Worm (Caenorhabditis elegans) whole organism, L3 larva: Measurements from ENCODE around the gene gbb-1.
A peak's percentile ranks its signal among the peaks of the same experiment; 100 is the strongest.

ENCODE experiments used
- R02D3.7 ChIP-seq: fragments of 150-350 bp; optimal IDR thresholded peaks from 2 replicates; lab custom pipeline; 2014; ENCODE audit warnings: missing biosample characterization, missing genetic modification characterization
- ZK546.5 ChIP-seq: sonication (generic microtip); optimal IDR thresholded peaks from 2 replicates; lab custom pipeline; 2017; ENCODE audit warnings: missing biosample characterization, missing genetic modification characterization
- aly-2 ChIP-seq: fragments of 150-350 bp; optimal IDR thresholded peaks from 2 replicates; lab custom pipeline; 2014; ENCODE audit warnings: missing biosample characterization, missing genetic modification characterization
- ceh-16 ChIP-seq: sonication (generic microtip); optimal IDR thresholded peaks from 2 replicates; lab custom pipeline; 2017; ENCODE audit warnings: missing biosample characterization, missing genetic modification characterization
- ceh-82 ChIP-seq: fragments of 150-350 bp; optimal IDR thresholded peaks from 2 replicates; lab custom pipeline; 2014; ENCODE audit warnings: missing biosample characterization, missing genetic modification characterization
- ceh-9 ChIP-seq: sonication (generic microtip); optimal IDR thresholded peaks from 2 replicates; lab custom pipeline; 2018; ENCODE audit warnings: missing biosample characterization, missing genetic modification characterization
- daf-12 ChIP-seq: fragments of 150-350 bp; optimal IDR thresholded peaks from 2 replicates; lab custom pipeline; 2014; ENCODE audit warnings: missing biosample characterization, missing genetic modification reagents, missing genetic modification characterization
- egl-27 ChIP-seq: sonication (generic microtip); optimal IDR thresholded peaks from 4 replicates; lab custom pipeline; 2017; ENCODE audit warnings: missing biosample characterization, missing genetic modification reagents, missing genetic modification characterization
- egl-5 ChIP-seq: fragments of 150-350 bp; optimal IDR thresholded peaks from 2 replicates; lab custom pipeline; 2017; ENCODE audit warnings: missing biosample characterization, missing genetic modification reagents, missing genetic modification characterization, inconsistent platforms
- elt-2 ChIP-seq: sonication (generic microtip); optimal IDR thresholded peaks from 2 replicates; lab custom pipeline; 2016; ENCODE audit warnings: missing genetic modification reagents, mild to moderate bottlenecking, missing genetic modification characterization, missing compliant biosample characterization
- elt-3 ChIP-seq, 3 experiments: fragments of 150-350 bp in 1 of 3; sonication (generic microtip) in 2 of 3; optimal IDR thresholded peaks; 2 replicates in 2 of 3; 4 replicates in 1 of 3; lab custom pipeline; 2014 to 2017; ENCODE audit warnings: missing biosample characterization in 3 of 3, missing genetic modification characterization in 3 of 3
- fkh-10 ChIP-seq: sonication (generic microtip); optimal IDR thresholded peaks from 2 replicates; lab custom pipeline; 2017; ENCODE audit warnings: missing biosample characterization, missing genetic modification reagents, missing genetic modification characterization
- fos-1 ChIP-seq: fragments of 150-350 bp; optimal IDR thresholded peaks from 2 replicates; lab custom pipeline; 2014; ENCODE audit warnings: missing biosample characterization, missing genetic modification characterization
- hmg-11 ChIP-seq: sonication (generic microtip); optimal IDR thresholded peaks from 2 replicates; lab custom pipeline; 2016; ENCODE audit warnings: missing genetic modification characterization, missing compliant biosample characterization
- jun-1 ChIP-seq: fragments of 150-350 bp; optimal IDR thresholded peaks from 2 replicates; lab custom pipeline; 2014; ENCODE audit warnings: missing biosample characterization, missing genetic modification reagents, missing genetic modification characterization
- lin-39 ChIP-seq: fragments of 150-350 bp; optimal IDR thresholded peaks from 2 replicates; lab custom pipeline; 2018; ENCODE audit warnings: missing biosample characterization, missing genetic modification reagents, missing genetic modification characterization
- lsy-12 ChIP-seq: sonication (generic microtip); optimal IDR thresholded peaks from 2 replicates; lab custom pipeline; 2016; ENCODE audit warnings: mild to moderate bottlenecking, missing genetic modification characterization, missing compliant biosample characterization
- mml-1 ChIP-seq: fragments of 150-350 bp; sonication (generic microtip); optimal IDR thresholded peaks from 3 replicates; lab custom pipeline; 2014; ENCODE audit warnings: missing biosample characterization, missing genetic modification characterization
- nfya-1 ChIP-seq: sonication (generic microtip); optimal IDR thresholded peaks from 2 replicates; lab custom pipeline; 2017; ENCODE audit warnings: missing genetic modification characterization, mild to moderate bottlenecking, missing compliant biosample characterization, antibody characterized with exemption, moderate library complexity; ENCODE audit not compliant: insufficient read depth
- nhr-11 ChIP-seq: fragments of 150-350 bp; optimal IDR thresholded peaks from 2 replicates; lab custom pipeline; 2014; ENCODE audit warnings: missing biosample characterization, missing genetic modification characterization
- nhr-12 ChIP-seq: fragments of 150-350 bp; optimal IDR thresholded peaks from 2 replicates; lab custom pipeline; 2014; ENCODE audit warnings: missing biosample characterization, missing genetic modification characterization
- nhr-23 ChIP-seq: fragments of 150-350 bp; optimal IDR thresholded peaks from 2 replicates; lab custom pipeline; 2014; ENCODE audit warnings: missing biosample characterization, missing genetic modification reagents, missing genetic modification characterization
- nhr-25 ChIP-seq: sonication (generic microtip); optimal IDR thresholded peaks from 2 replicates; lab custom pipeline; 2017; ENCODE audit warnings: missing biosample characterization, missing genetic modification characterization
- nhr-67 ChIP-seq: fragments of 150-350 bp; optimal IDR thresholded peaks from 2 replicates; lab custom pipeline; 2014; ENCODE audit warnings: missing biosample characterization, missing genetic modification characterization
- nhr-76 ChIP-seq: fragments of 150-350 bp; sonication (generic microtip); optimal IDR thresholded peaks from 5 replicates; lab custom pipeline; 2014; ENCODE audit warnings: missing biosample characterization, missing genetic modification characterization
- nhr-77 ChIP-seq: fragments of 150-350 bp; optimal IDR thresholded peaks from 2 replicates; lab custom pipeline; 2014; ENCODE audit warnings: missing biosample characterization, missing genetic modification characterization
- pha-4 ChIP-seq: fragments of 150-350 bp; optimal IDR thresholded peaks from 2 replicates; lab custom pipeline; 2014; ENCODE audit warnings: missing biosample characterization, missing genetic modification reagents, missing genetic modification characterization
- pqm-1 ChIP-seq: fragments of 150-350 bp; optimal IDR thresholded peaks from 2 replicates; lab custom pipeline; 2017; ENCODE audit warnings: missing biosample characterization, missing genetic modification characterization, inconsistent platforms
- sea-2 ChIP-seq: fragments of 150-350 bp; sonication (generic microtip); optimal IDR thresholded peaks from 4 replicates; lab custom pipeline; 2014; ENCODE audit warnings: missing biosample characterization, missing genetic modification reagents, missing genetic modification characterization
- skn-1 ChIP-seq: fragments of 150-350 bp; optimal IDR thresholded peaks from 2 replicates; lab custom pipeline; 2014; ENCODE audit warnings: missing biosample characterization, missing genetic modification characterization
- tbx-2 ChIP-seq: sonication (generic microtip); optimal IDR thresholded peaks from 2 replicates; lab custom pipeline; 2016; ENCODE audit warnings: mild to moderate bottlenecking, missing genetic modification characterization, missing compliant biosample characterization
- unc-39 ChIP-seq: sonication (generic microtip); optimal IDR thresholded peaks from 4 replicates; lab custom pipeline; 2017; ENCODE audit warnings: missing biosample characterization, missing genetic modification characterization
- zag-1 ChIP-seq: fragments of 150-350 bp; optimal IDR thresholded peaks from 2 replicates; lab custom pipeline; 2014; ENCODE audit warnings: missing biosample characterization, missing genetic modification characterization
- ztf-11 ChIP-seq: fragments of 150-350 bp; optimal IDR thresholded peaks from 2 replicates; lab custom pipeline; 2014; ENCODE audit warnings: missing biosample characterization, missing genetic modification characterization

Gene gbb-1

ce11 chrX:2927576-2927975 is 30.2 kb upstream of the gbb-1 start:
- TF ChIP-seq jun-1 (tag; lab: Kevin White, UChicago) (no peak), elt-2 (no peak), egl-27 (no peak), lin-39 (tag; lab: Kevin White, UChicago) (no peak), elt-3 (tag; optimal IDR thresholded peaks at IDR 0.05; lab: Kevin White, UChicago) (no peak), mml-1 (tag; lab: Kevin White, UChicago) (no peak), unc-39 (tag; lab: Kevin White, UChicago) (no peak), nhr-77 (tag; lab: Kevin White, UChicago) (no peak), ceh-16 (tag; lab: Kevin White, UChicago) (no peak), zag-1 (no peak), nhr-23 (no peak), pqm-1 (tag; lab: Kevin White, UChicago) (no peak), nhr-11 (tag; lab: Kevin White, UChicago) (no peak), lsy-12 (tag; lab: Kevin White, UChicago) (no peak), nhr-76 (tag; lab: Kevin White, UChicago) (no peak)

ce11 chrX:2928089-2928488 is 29.6 kb upstream of the gbb-1 start:
- no peak for TF ChIP-seq nhr-77 (tag; lab: Kevin White, UChicago)
- TF ChIP-seq sea-2 (GFP tag; lab: Kevin White, UChicago): no peak
- TF ChIP-seq egl-5 (tag; lab: Kevin White, UChicago): peak; percentile 56
- no peak for TF ChIP-seq nhr-23
- TF ChIP-seq ceh-82 (tag; lab: Kevin White, UChicago): no peak
- no peak for TF ChIP-seq ZK546.5 (tag; lab: Kevin White, UChicago)

ce11 chrX:2931852-2932251 is 25.9 kb upstream of the gbb-1 start:
- no peak for TF ChIP-seq ztf-11 (tag; lab: Kevin White, UChicago)
- peak; percentile 89 for TF ChIP-seq elt-2
- TF ChIP-seq pha-4 (tag; lab: Kevin White, UChicago): peak; percentile 24
- TF ChIP-seq nhr-67: no peak
- TF ChIP-seq pqm-1 (tag; lab: Kevin White, UChicago): peak; percentile 75

- TF ChIP-seq lin-39 (tag; lab: Kevin White, UChicago): no peak
Observed at ce11 chrX:2933061-2933460, 24.7 kb upstream of the gbb-1 start, which contains the start of gene fard-1. Gene fard-1, plus strand, starts transcription at chrX:2933361.

ce11 chrX:2939085-2939484 is 18.6 kb upstream of the gbb-1 start:
- TF ChIP-seq tbx-2 (tag; lab: Kevin White, UChicago) (no peak), ZK546.5 (tag; lab: Kevin White, UChicago) (no peak), ceh-9 (no peak), pqm-1 (tag; lab: Kevin White, UChicago) (no peak), nhr-77 (tag; lab: Kevin White, UChicago) (no peak), skn-1 (tag; lab: Kevin White, UChicago) (no peak), pha-4 (tag; lab: Kevin White, UChicago) (no peak), nhr-25 (tag; lab: Kevin White, UChicago) (no peak), ztf-11 (tag; lab: Kevin White, UChicago) (no peak), nhr-76 (tag; lab: Kevin White, UChicago) (no peak), ceh-16 (tag; lab: Kevin White, UChicago) (no peak), daf-12 (no peak), jun-1 (tag; lab: Kevin White, UChicago) (no peak), nhr-12 (no peak), R02D3.7 (tag; lab: Kevin White, UChicago) (no peak), aly-2 (tag; lab: Kevin White, UChicago) (no peak), zag-1 (no peak), lsy-12 (tag; lab: Kevin White, UChicago) (no peak), nfya-1 (tag; lab: Kevin White, UChicago) (no peak), ceh-82 (tag; lab: Kevin White, UChicago) (no peak), fkh-10 (GFP tag; lab: Kevin White, UChicago) (peak; percentile 53), hmg-11 (tag; lab: Kevin White, UChicago) (peak; percentile 61), fos-1 (tag; lab: Kevin White, UChicago) (no peak), lin-39 (tag; lab: Kevin White, UChicago) (peak; percentile 37)
- TF ChIP-seq, all 47 proteins: peak for 3
